Fruit fly (Drosophila melanogaster) whole organism, prepupa: Measurements from ENCODE around the gene CG31516.
"Not testable (repeated sequence)": the region's sequence is repeated elsewhere in the genome, so short reads cannot be mapped to it uniquely, and the experiment has no call there.

Experiments
- CG15336 ChIP-seq: fragments of 200-800 bp; sonication (Bioruptor generic); IDR thresholded peaks from 2 replicates; pipeline ENCODE4 v1.3.6; 2022; ENCODE audit warnings: missing biosample characterization, missing genetic modification characterization
- CG16779 ChIP-seq: fragments of 200-800 bp; sonication (Bioruptor generic); optimal IDR thresholded peaks from 3 replicates; lab custom pipeline; 2017; ENCODE audit warnings: missing biosample characterization, mild to moderate bottlenecking, missing genetic modification characterization
- CG6854 ChIP-seq: fragments of 200-800 bp; sonication (Bioruptor generic); optimal IDR thresholded peaks from 2 replicates; lab custom pipeline; 2017; ENCODE audit warnings: missing biosample characterization, mild to moderate bottlenecking, missing genetic modification characterization
- CG8119 ChIP-seq: fragments of 200-800 bp; sonication (Bioruptor generic); IDR thresholded peaks from 3 replicates; pipeline ENCODE4 v1.3.6; 2022; ENCODE audit warnings: missing biosample characterization, missing genetic modification characterization
- Lpt ChIP-seq: fragments of 200-800 bp; sonication (Bioruptor generic); optimal IDR thresholded peaks from 3 replicates; lab custom pipeline; 2016; ENCODE audit warnings: missing biosample characterization, missing genetic modification characterization
- fd85E ChIP-seq: fragments of 200-800 bp; sonication (Bioruptor generic); optimal IDR thresholded peaks from 3 replicates; lab custom pipeline; 2016; ENCODE audit warnings: missing biosample characterization, missing genetic modification characterization

- not testable (repeated sequence) for TF ChIP-seq fd85E; CG15336 (GFP tag; lab: Robert Waterston, UW); CG6854 (GFP tag; lab: Kevin White, UChicago); Lpt (GFP tag; lab: Kevin White, UChicago); CG8119 (GFP tag; lab: Robert Waterston, UW); CG16779 (tag; lab: Kevin White, UChicago)
Measured at dm6 chr3R:4211483-4211882, 8.4 kb downstream of the CG31516 start, which contains the start of gene aux.
